Worm (Caenorhabditis elegans): ENCODE data around the gene K05F1.8.

K05F1.8 gene

ce11 chrII:5801075-5801474 lies 1.6 kb upstream of the K05F1.8 start, which contains the start of the genes K05F1.9 and K05F1.1:
TSS of gene K05F1.9 (minus strand) at chrII:5801175.
TSS of gene K05F1.1 (plus strand) at chrII:5801382.
- TF ChIP-seq jun-1 (tag; optimal IDR thresholded peaks at IDR 0.05) (no peak), aly-2 (tag; optimal IDR thresholded peaks at IDR 0.05) (no peak), nhr-28 (tag; optimal IDR thresholded peaks at IDR 0.05) (no peak), sea-2 (GFP tag; optimal IDR thresholded peaks at IDR 0.05) (no peak), ceh-9 (tag; optimal IDR thresholded peaks at IDR 0.05) (no peak), R02D3.7 (tag; optimal IDR thresholded peaks at IDR 0.05) (no peak), elt-1 (tag; optimal IDR thresholded peaks at IDR 0.05) (no peak), pha-4 (tag; optimal IDR thresholded peaks at IDR 0.05) (no peak), ceh-82 (tag; optimal IDR thresholded peaks at IDR 0.05) (no peak), nhr-237 (tag; optimal IDR thresholded peaks at IDR 0.05) (no peak), nfya-1 (tag; optimal IDR thresholded peaks at IDR 0.05; ENCODE audit: insufficient read depth) (no peak), egl-27 (tag; optimal IDR thresholded peaks at IDR 0.05) (no peak), mml-1 (tag; optimal IDR thresholded peaks at IDR 0.05) (no peak), fkh-2 (tag; optimal IDR thresholded peaks at IDR 0.05) (no peak), mdl-1 (tag; optimal IDR thresholded peaks at IDR 0.05) (no peak), elt-2 (tag; optimal IDR thresholded peaks at IDR 0.05) (no peak), nhr-23 (tag; optimal IDR thresholded peaks at IDR 0.05) (no peak), snpc-4 (tag; optimal IDR thresholded peaks at IDR 0.05) (no peak), nhr-76 (tag; optimal IDR thresholded peaks at IDR 0.05) (no peak)

ce11 chrII:5797348-5797977 lies 2.0 kb downstream of the K05F1.8 start, which contains the start of the genes msp-63 and msp-142:
TSS of gene msp-63 (minus strand) at chrII:5797448.
TSS of gene msp-142 (plus strand) at chrII:5797927.
- TF ChIP-seq daf-12 (tag; optimal IDR thresholded peaks at IDR 0.05) (no peak), nhr-23 (tag; optimal IDR thresholded peaks at IDR 0.05) (no peak), nhr-11 (tag; optimal IDR thresholded peaks at IDR 0.05) (no peak), ceh-28 (tag; optimal IDR thresholded peaks at IDR 0.05) (no peak), eor-1 (tag; optimal IDR thresholded peaks at IDR 0.05) (no peak), R02D3.7 (tag; optimal IDR thresholded peaks at IDR 0.05) (no peak), aly-2 (tag; optimal IDR thresholded peaks at IDR 0.05) (no peak), ztf-4 (tag; optimal IDR thresholded peaks at IDR 0.05) (no peak), mml-1 (tag; optimal IDR thresholded peaks at IDR 0.05) (no peak), snpc-4 (tag; optimal IDR thresholded peaks at IDR 0.05) (no peak), lin-15B (tag; optimal IDR thresholded peaks at IDR 0.05) (no peak), pqm-1 (tag; optimal IDR thresholded peaks at IDR 0.05) (no peak), hmg-11 (tag; optimal IDR thresholded peaks at IDR 0.05) (no peak), zag-1 (tag; optimal IDR thresholded peaks at IDR 0.05) (no peak)

- TF ChIP-seq pqm-1 (tag; optimal IDR thresholded peaks at IDR 0.05) = no peak
- no peak for TF ChIP-seq egl-5 (tag; optimal IDR thresholded peaks at IDR 0.05)
- TF ChIP-seq fos-1 (tag; optimal IDR thresholded peaks at IDR 0.05) = no peak
- no peak for TF ChIP-seq nhr-237 (tag; optimal IDR thresholded peaks at IDR 0.05)
- TF ChIP-seq mml-1 (tag; optimal IDR thresholded peaks at IDR 0.05) = no peak
- TF ChIP-seq R02D3.7 (tag; optimal IDR thresholded peaks at IDR 0.05) = no peak
- TF ChIP-seq pha-4 (tag; optimal IDR thresholded peaks at IDR 0.05) = no peak
- TF ChIP-seq ceh-9 (tag; optimal IDR thresholded peaks at IDR 0.05) = no peak
- TF ChIP-seq mdl-1 (tag; optimal IDR thresholded peaks at IDR 0.05) = no peak
- no peak for TF ChIP-seq lsy-12 (tag; optimal IDR thresholded peaks at IDR 0.05)
- no peak for TF ChIP-seq skn-1 (tag; optimal IDR thresholded peaks at IDR 0.05)
- TF ChIP-seq elt-3 (tag; optimal IDR thresholded peaks at IDR 0.05) = no peak
- TF ChIP-seq tbx-2 (tag; optimal IDR thresholded peaks at IDR 0.05) = no peak
- no peak for TF ChIP-seq ceh-82 (tag; optimal IDR thresholded peaks at IDR 0.05)
- TF ChIP-seq snpc-4 (tag; optimal IDR thresholded peaks at IDR 0.05) = no peak
- no peak for TF ChIP-seq lin-15B (tag; optimal IDR thresholded peaks at IDR 0.05)
- TF ChIP-seq nhr-23 (tag; optimal IDR thresholded peaks at IDR 0.05) = no peak
- TF ChIP-seq eor-1 (tag; optimal IDR thresholded peaks at IDR 0.05) = no peak
Measured at ce11 chrII:5794195-5794594, 5.3 kb downstream of the K05F1.8 start, which contains the start of gene acdh-8. TSS of gene acdh-8 (plus strand) at chrII:5794495.

ce11 chrII:5792490-5792889 lies 7.0 kb downstream of the K05F1.8 start, which contains the start of gene K05F1.14:
TSS of gene K05F1.14 (minus strand) at chrII:5792590.
- TF ChIP-seq nhr-11 (tag; optimal IDR thresholded peaks at IDR 0.05) (no peak), nfya-1 (tag; optimal IDR thresholded peaks at IDR 0.05; ENCODE audit: insufficient read depth) (no peak), nhr-77 (tag; optimal IDR thresholded peaks at IDR 0.05) (no peak), egl-5 (tag; optimal IDR thresholded peaks at IDR 0.05) (no peak), ceh-16 (tag; optimal IDR thresholded peaks at IDR 0.05) (no peak), nhr-12 (tag; optimal IDR thresholded peaks at IDR 0.05) (no peak), tbx-2 (tag; optimal IDR thresholded peaks at IDR 0.05) (no peak), fos-1 (tag; optimal IDR thresholded peaks at IDR 0.05) (no peak), ztf-4 (tag; optimal IDR thresholded peaks at IDR 0.05) (no peak), nhr-76 (tag; optimal IDR thresholded peaks at IDR 0.05) (no peak)

Data from whole organism, L3 larva.